Worm (Caenorhabditis elegans) whole organism, L4/young adult: ENCODE results near the gene natc-1.

Experiments used
- W03F9.2 ChIP-seq: fragments of 150-350 bp; optimal IDR thresholded peaks from 2 replicates; lab custom pipeline; 2014; ENCODE audit warnings: missing biosample characterization, missing genetic modification characterization
- him-1 ChIP-seq: sonication (generic microtip); optimal IDR thresholded peaks from 2 replicates; lab custom pipeline; 2016; ENCODE audit warnings: missing genotype, missing genetic modification reagents, missing genetic modification characterization, missing compliant biosample characterization

- TF ChIP-seq him-1 (tag; lab: Kevin White, UChicago) (no peak), W03F9.2 (tag; lab: Kevin White, UChicago) (no peak)
Observed at ce11 chrV:8447928-8448327, 14.2 kb upstream of the natc-1 start, which contains the start of gene T23B12.5.
